Fruit fly (Drosophila melanogaster) whole organism, larva: Measurements from ENCODE around the gene CG7300.

ENCODE experiments used
- noc ChIP-seq: fragments of 200-800 bp; sonication (Bioruptor generic); optimal IDR thresholded peaks from 3 replicates; lab custom pipeline; 2019; ENCODE audit warnings: missing biosample characterization, mild to moderate bottlenecking, missing genetic modification characterization, moderate library complexity

Gene CG7300

dm6 chr2L:10672989-10673388 lies 24.9 kb downstream of the CG7300 start:
- no peak for TF ChIP-seq noc (tag; lab: Kevin White, UChicago)

- TF ChIP-seq noc (tag; lab: Kevin White, UChicago): no peak
These were observed 26.3 kb downstream of the CG7300 start for dm6 chr2L:10671530-10671929.

DNA sequence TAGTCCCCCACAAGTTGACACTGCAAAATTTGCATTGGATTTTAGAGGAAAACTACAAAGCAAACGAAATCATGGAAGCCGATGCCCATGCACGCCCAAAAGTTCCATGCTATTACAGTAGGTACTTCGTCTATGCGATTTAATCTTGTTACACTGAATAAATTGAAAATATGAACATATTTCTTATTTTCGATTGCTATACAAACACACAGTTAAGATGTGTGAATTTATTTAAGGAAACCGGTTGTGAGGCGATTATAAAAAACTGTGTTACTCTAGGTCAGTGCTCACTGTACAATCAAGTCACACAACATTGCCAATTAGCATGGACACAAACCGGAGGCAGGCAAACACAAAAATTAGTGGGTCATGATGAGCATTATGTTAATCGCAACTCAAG lies 32.2 kb downstream of the CG7300 start:
- peak; percentile 57 for TF ChIP-seq noc (tag; lab: Kevin White, UChicago)

DNA sequence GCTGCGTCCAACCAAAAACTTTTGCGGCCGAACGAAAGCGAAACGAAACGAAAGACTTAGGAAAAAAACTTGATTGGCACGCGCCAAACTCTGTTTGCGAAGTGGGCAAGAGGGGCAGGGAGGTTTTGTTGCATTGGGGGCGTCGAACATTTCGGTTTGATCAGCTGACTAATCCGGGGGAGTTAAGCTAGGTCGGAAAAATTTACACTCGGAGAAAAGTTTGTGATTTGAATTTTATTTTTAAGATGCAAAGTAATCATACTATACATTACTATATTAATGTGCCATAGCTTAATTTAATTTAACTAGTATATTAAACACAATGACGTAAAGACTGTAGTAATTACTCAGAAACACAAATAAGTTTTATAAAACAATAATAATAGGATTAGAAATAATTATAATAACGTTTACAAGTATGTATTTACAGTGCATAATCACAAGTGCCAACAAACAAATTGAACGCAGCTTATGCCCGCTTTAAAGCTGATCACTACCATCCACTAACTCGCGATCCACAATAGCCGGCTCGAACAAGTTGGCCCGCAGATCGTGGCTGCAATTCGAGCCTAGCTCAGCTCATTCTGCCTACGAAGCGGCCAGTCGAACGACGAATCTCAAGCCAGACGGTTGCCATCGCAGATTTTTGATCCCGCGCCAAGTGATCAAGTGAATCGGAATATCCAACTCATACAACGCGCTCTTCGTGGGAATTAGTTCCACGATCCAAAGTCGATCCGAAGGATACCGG lies 36.2 kb downstream of the CG7300 start, which contains the start of gene CG31871:
Gene CG31871 (plus strand): TSS at position 592 of the 751 bp plus-strand sequence.
- peak; percentile 17 for TF ChIP-seq noc (tag; lab: Kevin White, UChicago)

DNA sequence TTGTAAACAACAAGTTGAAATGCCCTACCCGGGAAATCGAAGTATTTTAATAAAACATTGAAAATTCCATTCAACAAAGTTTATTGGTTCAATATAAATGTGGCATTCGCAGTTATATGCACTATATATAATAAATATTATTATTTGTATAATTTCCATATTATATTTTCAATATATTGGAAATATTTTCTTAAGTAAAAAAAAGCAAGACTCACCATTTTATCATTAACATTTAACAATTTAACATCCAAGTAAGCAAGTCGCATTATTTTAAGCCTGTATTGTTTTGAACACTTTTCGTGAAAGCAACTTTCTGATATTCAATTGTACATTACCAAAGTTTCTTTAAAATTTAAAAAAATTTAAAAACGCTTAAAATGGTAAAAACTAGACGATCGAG lies 39.9 kb downstream of the CG7300 start, which contains the start of gene CG45690:
Gene CG45690 (plus strand): TSS at position 301 of the 400 bp plus-strand sequence.
- TF ChIP-seq noc (tag; lab: Kevin White, UChicago): no peak

- no peak for TF ChIP-seq noc (tag; lab: Kevin White, UChicago)
These were observed 43.3 kb downstream of the CG7300 start for dm6 chr2L:10654520-10654919.

DNA sequence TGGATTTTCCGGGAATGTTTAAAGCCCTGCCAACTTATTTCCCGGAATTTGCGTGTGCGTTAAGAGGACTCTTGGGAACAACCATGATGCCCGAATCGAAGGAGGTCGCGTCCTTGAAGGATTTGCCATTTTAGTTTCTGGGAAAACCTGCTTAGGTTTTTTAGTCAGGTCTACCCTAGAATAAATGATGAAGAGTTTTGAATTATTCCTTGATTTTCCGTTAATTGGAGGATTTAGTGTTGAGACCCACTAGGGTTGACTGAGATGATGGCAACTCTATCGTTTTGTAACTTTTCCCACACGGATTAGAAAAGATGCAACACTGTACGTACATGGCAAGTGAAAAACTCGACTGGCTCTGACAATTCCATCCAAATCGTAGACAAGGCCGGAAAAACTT lies 46.5 kb downstream of the CG7300 start, which contains the start of gene dbf:
Gene dbf (plus strand): TSS at position 301 of the 400 bp plus-strand sequence.
- no peak for TF ChIP-seq noc (tag; lab: Kevin White, UChicago)

- TF ChIP-seq noc (tag; lab: Kevin White, UChicago): no peak
These were observed 50.0 kb downstream of the CG7300 start for dm6 chr2L:10647720-10648349.

- no peak for TF ChIP-seq noc (tag; lab: Kevin White, UChicago)
These were observed 51.1 kb downstream of the CG7300 start for dm6 chr2L:10646726-10647125.

DNA sequence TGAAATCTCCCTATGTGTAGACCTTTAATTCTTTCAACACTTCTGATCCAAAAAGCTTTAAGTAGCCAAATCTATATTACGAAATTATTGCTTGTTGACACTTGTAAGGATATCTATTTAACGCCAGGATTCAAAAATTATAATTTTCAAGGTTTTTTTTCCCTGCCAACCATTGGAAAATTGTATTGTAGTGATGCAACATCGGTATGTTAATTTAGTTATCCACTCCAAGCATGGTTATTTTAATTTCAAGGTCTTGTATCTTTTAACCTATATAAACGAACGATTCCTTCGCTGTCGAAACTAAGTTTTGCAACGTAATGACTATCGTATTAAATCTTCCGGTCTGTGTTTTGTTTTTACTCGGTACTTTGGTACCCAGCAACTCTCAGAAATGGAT lies 51.7 kb downstream of the CG7300 start, which contains the start of gene CG17097:
Gene CG17097 (plus strand): TSS at position 301 of the 400 bp plus-strand sequence.
- no peak for TF ChIP-seq noc (tag; lab: Kevin White, UChicago)
